Worm (Caenorhabditis elegans) whole organism, early embryonic: ENCODE results near the gene rop-1.

Experiments
- F13C5.2 ChIP-seq: sonication (generic microtip); optimal IDR thresholded peaks from 2 replicates; lab custom pipeline; 2017; ENCODE audit warnings: mild to moderate bottlenecking, missing genetic modification characterization, inconsistent platforms, missing compliant biosample characterization
- ama-1 ChIP-seq: fragments of 150-350 bp; optimal IDR thresholded peaks from 2 replicates; lab custom pipeline; 2014
- hmg-4 ChIP-seq: fragments of 200-800 bp; sonication (Bioruptor generic); optimal IDR thresholded peaks from 2 replicates; lab custom pipeline; 2018; ENCODE audit warnings: mild to moderate bottlenecking, missing genetic modification characterization, missing compliant biosample characterization
- hnd-1 ChIP-seq: sonication (generic microtip); optimal IDR thresholded peaks from 2 replicates; lab custom pipeline; 2016; ENCODE audit warnings: missing genetic modification characterization, missing compliant biosample characterization
- pes-1 ChIP-seq: fragments of 200-800 bp; sonication (Bioruptor generic); IDR thresholded peaks from 2 replicates; pipeline ENCODE4 v1.3.6; 2022; ENCODE audit warnings: missing genetic modification reagents, missing genetic modification characterization, missing compliant biosample characterization
- tbx-37 ChIP-seq: fragments of 200-800 bp; sonication (Bioruptor generic); conservative IDR thresholded peaks from 2 replicates; pipeline ENCODE4 v1.3.6; 2022; ENCODE audit warnings: missing genetic modification reagents, missing genetic modification characterization, missing compliant biosample characterization

DNA sequence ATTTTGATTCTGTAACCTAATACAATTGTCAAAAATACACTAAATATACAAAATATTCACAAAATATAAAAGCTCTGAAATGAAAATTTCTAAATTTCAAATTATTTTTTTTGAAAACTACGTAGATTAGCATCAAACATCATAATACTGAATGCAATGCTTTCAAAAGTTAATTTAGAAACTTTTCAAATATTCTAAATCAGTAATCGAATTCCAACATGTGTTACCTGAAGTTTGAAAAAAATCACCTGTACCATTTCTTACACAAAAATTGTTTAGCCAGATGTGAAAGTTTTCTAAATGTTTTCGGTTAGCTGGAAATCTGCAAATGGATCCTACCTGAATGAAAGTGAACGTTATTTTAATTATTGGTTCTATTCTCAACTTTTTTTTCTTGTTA, 32.8 kb downstream of the rop-1 start, which contains the start of gene C12D8.20:
- TF ChIP-seq ama-1 (lab: Kevin White, UChicago) (no peak), tbx-37 (no peak), F13C5.2 (tag; lab: Kevin White, UChicago) (no peak), hmg-4 (GFP tag; lab: Kevin White, UChicago) (no peak), pes-1 (GFP tag; lab: Robert Waterston, UW) (no peak), hnd-1 (tag; lab: Kevin White, UChicago) (no peak)
